Fruit fly (Drosophila melanogaster): ENCODE results near the gene CG2533.

DNA sequence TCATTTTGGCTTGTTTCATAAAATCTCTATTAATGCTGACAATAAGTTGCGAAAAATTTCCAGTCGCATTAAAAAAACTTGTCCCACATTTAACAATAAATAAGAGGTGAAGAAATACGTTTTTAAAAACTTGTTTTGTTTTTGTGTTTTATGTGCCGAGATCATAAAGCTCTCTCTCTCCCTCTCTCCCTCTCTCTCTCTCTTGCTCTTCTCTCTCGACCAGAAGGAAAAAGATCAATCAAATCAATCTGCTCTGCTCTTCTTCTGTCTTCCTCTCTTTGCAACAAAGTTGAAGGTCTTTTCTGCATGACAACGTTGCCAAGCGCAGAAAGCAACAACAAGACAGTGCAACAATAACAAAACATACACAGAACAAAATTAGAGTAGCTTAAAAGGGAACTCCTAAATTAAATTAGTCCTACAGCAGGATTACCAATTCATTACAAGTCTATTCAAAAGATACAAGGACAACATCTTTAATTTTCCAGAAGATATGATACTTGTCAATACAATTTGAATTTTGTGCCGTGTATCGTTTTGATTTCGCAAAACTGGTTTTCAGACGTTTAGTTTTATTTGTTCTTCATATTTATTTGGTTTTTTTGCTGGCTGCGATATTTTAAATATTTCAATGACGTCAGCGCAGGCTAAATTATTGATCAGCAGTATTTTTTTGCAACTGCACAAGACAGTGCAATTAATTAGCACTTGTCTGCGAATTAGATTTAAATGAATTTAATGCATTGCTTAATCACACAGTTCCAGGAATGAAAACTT, 18.8 kb upstream of the CG2533 start:
- TF ChIP-seq CG8478 (optimal IDR thresholded peaks at IDR 0.05) (no peak), usp (GFP tag; optimal IDR thresholded peaks at IDR 0.05) (no peak), Dll (optimal IDR thresholded peaks at IDR 0.05) (no peak), psq (optimal IDR thresholded peaks at IDR 0.05) (no peak), EcR (GFP tag; optimal IDR thresholded peaks at IDR 0.05) (no peak)
